Fruit fly (Drosophila melanogaster): ENCODE data around the gene CG6409.

The CG6409 gene

dm6 chr3L:10876036-10876435, 6.2 kb downstream of the CG6409 start:
- TF ChIP-seq ttk (optimal IDR thresholded peaks at IDR 0.05) (no peak), Myc (optimal IDR thresholded peaks at IDR 0.05) (no peak), Sin3A (optimal IDR thresholded peaks at IDR 0.05) (no peak), insv (optimal IDR thresholded peaks at IDR 0.05) (no peak), h (optimal IDR thresholded peaks at IDR 0.05) (no peak), psq (optimal IDR thresholded peaks at IDR 0.05) (no peak)

dm6 chr3L:10871534-10871933, 10.7 kb downstream of the CG6409 start:
- TF ChIP-seq Sin3A (optimal IDR thresholded peaks at IDR 0.05) (no peak), h (optimal IDR thresholded peaks at IDR 0.05) (no peak), Myc (optimal IDR thresholded peaks at IDR 0.05) (no peak), insv (optimal IDR thresholded peaks at IDR 0.05) (no peak), ttk (optimal IDR thresholded peaks at IDR 0.05) (no peak), psq (optimal IDR thresholded peaks at IDR 0.05) (no peak)

dm6 chr3L:10870087-10870486, 12.1 kb downstream of the CG6409 start:
- TF ChIP-seq ttk (optimal IDR thresholded peaks at IDR 0.05), result no peak
- no peak for TF ChIP-seq insv (optimal IDR thresholded peaks at IDR 0.05)
- no peak for TF ChIP-seq psq (optimal IDR thresholded peaks at IDR 0.05)
- TF ChIP-seq Sin3A (optimal IDR thresholded peaks at IDR 0.05), result no peak
- TF ChIP-seq h (optimal IDR thresholded peaks at IDR 0.05), result no peak
- TF ChIP-seq Myc (optimal IDR thresholded peaks at IDR 0.05), result no peak

- TF ChIP-seq psq (optimal IDR thresholded peaks at IDR 0.05) (no peak), insv (optimal IDR thresholded peaks at IDR 0.05) (no peak), h (optimal IDR thresholded peaks at IDR 0.05) (no peak), Myc (optimal IDR thresholded peaks at IDR 0.05) (no peak), Sin3A (optimal IDR thresholded peaks at IDR 0.05) (no peak), ttk (optimal IDR thresholded peaks at IDR 0.05) (no peak)
These were observed 13.0 kb downstream of the CG6409 start for dm6 chr3L:10869144-10869543.

- no peak for TF ChIP-seq ttk (optimal IDR thresholded peaks at IDR 0.05)
- no peak for TF ChIP-seq h (optimal IDR thresholded peaks at IDR 0.05)
- TF ChIP-seq insv (optimal IDR thresholded peaks at IDR 0.05), result no peak
- no peak for TF ChIP-seq Sin3A (optimal IDR thresholded peaks at IDR 0.05)
- TF ChIP-seq psq (optimal IDR thresholded peaks at IDR 0.05), result no peak
- no peak for TF ChIP-seq Myc (optimal IDR thresholded peaks at IDR 0.05)
These were observed 14.3 kb downstream of the CG6409 start for dm6 chr3L:10867778-10868382.

dm6 chr3L:10867380-10867648, 14.9 kb downstream of the CG6409 start:
- TF ChIP-seq psq (optimal IDR thresholded peaks at IDR 0.05) (no peak), Myc (optimal IDR thresholded peaks at IDR 0.05) (no peak), ttk (optimal IDR thresholded peaks at IDR 0.05) (no peak), Sin3A (optimal IDR thresholded peaks at IDR 0.05) (no peak), h (optimal IDR thresholded peaks at IDR 0.05) (no peak), insv (optimal IDR thresholded peaks at IDR 0.05) (no peak)

dm6 chr3L:10866633-10867379, 15.4 kb downstream of the CG6409 start:
- TF ChIP-seq psq (optimal IDR thresholded peaks at IDR 0.05) (no peak), ttk (optimal IDR thresholded peaks at IDR 0.05) (no peak), insv (optimal IDR thresholded peaks at IDR 0.05) (no peak), Sin3A (optimal IDR thresholded peaks at IDR 0.05) (no peak), h (optimal IDR thresholded peaks at IDR 0.05) (no peak), Myc (optimal IDR thresholded peaks at IDR 0.05) (no peak)

- TF ChIP-seq Sin3A (optimal IDR thresholded peaks at IDR 0.05), result no peak
- TF ChIP-seq h (optimal IDR thresholded peaks at IDR 0.05), result no peak
- no peak for TF ChIP-seq ttk (optimal IDR thresholded peaks at IDR 0.05)
- TF ChIP-seq psq (optimal IDR thresholded peaks at IDR 0.05), result no peak
- no peak for TF ChIP-seq insv (optimal IDR thresholded peaks at IDR 0.05)
- no peak for TF ChIP-seq Myc (optimal IDR thresholded peaks at IDR 0.05)
These were observed 18.3 kb downstream of the CG6409 start for dm6 chr3L:10863925-10864324.

dm6 chr3L:10862544-10863474, 19.4 kb downstream of the CG6409 start:
- no peak for TF ChIP-seq Myc (optimal IDR thresholded peaks at IDR 0.05)
- TF ChIP-seq insv (optimal IDR thresholded peaks at IDR 0.05), result no peak
- TF ChIP-seq Sin3A (optimal IDR thresholded peaks at IDR 0.05), result no peak

- TF ChIP-seq Myc (optimal IDR thresholded peaks at IDR 0.05) (no peak), h (optimal IDR thresholded peaks at IDR 0.05) (no peak), insv (optimal IDR thresholded peaks at IDR 0.05) (no peak), Sin3A (optimal IDR thresholded peaks at IDR 0.05) (no peak), psq (optimal IDR thresholded peaks at IDR 0.05) (no peak), ttk (optimal IDR thresholded peaks at IDR 0.05) (no peak)
These were observed 20.3 kb downstream of the CG6409 start for dm6 chr3L:10861657-10862543.

- TF ChIP-seq Sin3A (optimal IDR thresholded peaks at IDR 0.05) (no peak), psq (optimal IDR thresholded peaks at IDR 0.05) (no peak), h (optimal IDR thresholded peaks at IDR 0.05) (no peak), insv (optimal IDR thresholded peaks at IDR 0.05) (no peak)
These were observed 22.0 kb downstream of the CG6409 start for dm6 chr3L:10860042-10860643.

Data from Kc167 (cell line).